Worm (Caenorhabditis elegans) whole organism, young adult: ENCODE measurements around the gene Y110A2AL.2.
"Not testable (repeated sequence)": the region's sequence is repeated elsewhere in the genome, so short reads cannot be mapped to it uniquely, and the experiment has no call there.

Experiments
- B0035.1 ChIP-seq: sonication (generic microtip); optimal IDR thresholded peaks from 2 replicates; lab custom pipeline; 2016; ENCODE audit warnings: missing genetic modification characterization, mild to moderate bottlenecking, missing compliant biosample characterization, missing genotype, missing genetic modification reagents
- B0261.1 ChIP-seq: sonication (generic microtip); optimal IDR thresholded peaks from 2 replicates; lab custom pipeline; 2016; ENCODE audit warnings: mild to moderate bottlenecking, missing genetic modification characterization, moderate library complexity, missing compliant biosample characterization
- F22D6.2 ChIP-seq: sonication (generic microtip); optimal IDR thresholded peaks from 2 replicates; lab custom pipeline; 2016; ENCODE audit warnings: mild to moderate bottlenecking, missing genetic modification characterization, missing compliant biosample characterization
- F23B12.7 ChIP-seq: sonication (generic microtip); optimal IDR thresholded peaks from 2 replicates; lab custom pipeline; 2017; ENCODE audit warnings: missing genetic modification characterization, mild to moderate bottlenecking, missing compliant biosample characterization, antibody characterized with exemption, moderate library complexity; ENCODE audit not compliant: insufficient read depth
- K12H6.12 ChIP-seq: fragments of 200-800 bp; sonication (Bioruptor generic); optimal IDR thresholded peaks from 2 replicates; lab custom pipeline; 2018; ENCODE audit warnings: mild to moderate bottlenecking, missing genetic modification characterization, missing compliant biosample characterization
- Y53F4B.3 ChIP-seq: fragments of 200-800 bp; sonication (Bioruptor generic); IDR thresholded peaks from 2 replicates; pipeline ENCODE4 v1.3.6; 2022; ENCODE audit warnings: missing genetic modification reagents, missing genetic modification characterization, missing compliant biosample characterization
- Y53G8AR.9 ChIP-seq: fragments of 200-800 bp; sonication (Bioruptor generic); conservative IDR thresholded peaks from 2 replicates; pipeline ENCODE4 v1.3.6; 2022; ENCODE audit warnings: missing genetic modification reagents, missing genetic modification characterization, missing compliant biosample characterization
- Y56A3A.18 ChIP-seq: fragments of 200-800 bp; sonication (Bioruptor generic); IDR thresholded peaks from 2 replicates; pipeline ENCODE4 v1.3.6; 2022; ENCODE audit warnings: missing genetic modification reagents, missing genetic modification characterization, missing compliant biosample characterization
- Y67H2A.10 ChIP-seq: fragments of 200-800 bp; sonication (Bioruptor generic); conservative IDR thresholded peaks from 2 replicates; pipeline ENCODE4 v1.3.6; 2022; ENCODE audit warnings: missing genetic modification reagents, missing genetic modification characterization, missing compliant biosample characterization
- aptf-2 ChIP-seq: fragments of 200-800 bp; sonication (Bioruptor generic); conservative IDR thresholded peaks from 2 replicates; pipeline ENCODE4 v1.3.6; 2022; ENCODE audit warnings: missing genetic modification reagents, missing genetic modification characterization, missing compliant biosample characterization
- bed-1 ChIP-seq: fragments of 200-800 bp; sonication (Bioruptor generic); IDR thresholded peaks from 2 replicates; pipeline ENCODE4 v1.3.6; 2022; ENCODE audit warnings: missing genetic modification reagents, missing genetic modification characterization, missing compliant biosample characterization
- cebp-1 ChIP-seq, 2 experiments: fragments of 200-800 bp in 1 of 2; sonication (Bioruptor generic) in 1 of 2; sonication (generic microtip) in 1 of 2; IDR thresholded peaks in 1 of 2; optimal IDR thresholded peaks in 1 of 2; 2 replicates each; pipeline versions ENCODE4 v1.3.6 to Lab custom; 2017 to 2022; ENCODE audit warnings: missing compliant biosample characterization in 2 of 2, missing genetic modification characterization in 2 of 2, mild to moderate bottlenecking in 1 of 2, missing genetic modification reagents in 1 of 2, moderate library complexity in 1 of 2
- ceh-27 ChIP-seq: fragments of 200-800 bp; sonication (Bioruptor generic); optimal IDR thresholded peaks from 2 replicates; lab custom pipeline; 2018; ENCODE audit warnings: mild to moderate bottlenecking, missing genetic modification characterization, moderate library complexity, missing compliant biosample characterization
- dox-1 ChIP-seq: fragments of 200-800 bp; sonication (Bioruptor generic); IDR thresholded peaks from 2 replicates; pipeline ENCODE4 v1.3.6; 2022; ENCODE audit warnings: missing genetic modification reagents, missing genetic modification characterization, missing compliant biosample characterization
- dpff-1 ChIP-seq: sonication (generic microtip); optimal IDR thresholded peaks from 2 replicates; lab custom pipeline; 2017; ENCODE audit warnings: mild to moderate bottlenecking, missing genetic modification characterization, missing compliant biosample characterization
- ekl-4 ChIP-seq: fragments of 200-800 bp; sonication (Bioruptor generic); IDR thresholded peaks from 2 replicates; pipeline ENCODE4 v1.3.6; 2022; ENCODE audit warnings: missing genetic modification reagents, missing genetic modification characterization, missing compliant biosample characterization
- hmg-1.2 ChIP-seq: fragments of 200-800 bp; sonication (Bioruptor generic); IDR thresholded peaks from 2 replicates; pipeline ENCODE4 v1.3.6; 2022; ENCODE audit warnings: missing genetic modification reagents, missing genetic modification characterization, missing compliant biosample characterization
- lsy-27 ChIP-seq: sonication (generic microtip); optimal IDR thresholded peaks from 2 replicates; lab custom pipeline; 2017; ENCODE audit warnings: missing genetic modification characterization, mild to moderate bottlenecking, missing compliant biosample characterization, antibody characterized with exemption, missing genotype, borderline replicate concordance; ENCODE audit not compliant: insufficient read depth
- mxl-1 ChIP-seq: sonication (generic microtip); optimal IDR thresholded peaks from 2 replicates; lab custom pipeline; 2016; ENCODE audit warnings: missing genetic modification characterization, missing compliant biosample characterization
- nfya-1 ChIP-seq: sonication (generic microtip); optimal IDR thresholded peaks from 2 replicates; lab custom pipeline; 2017; ENCODE audit warnings: antibody characterized with exemption, missing compliant biosample characterization, missing genetic modification characterization, borderline replicate concordance; ENCODE audit not compliant: insufficient read depth
- nhr-120 ChIP-seq: fragments of 200-800 bp; sonication (Bioruptor generic); IDR thresholded peaks from 2 replicates; pipeline ENCODE4 v1.3.6; 2022; ENCODE audit warnings: missing genetic modification characterization, missing compliant biosample characterization
- nhr-90 ChIP-seq: sonication (generic microtip); optimal IDR thresholded peaks from 2 replicates; lab custom pipeline; 2016; ENCODE audit warnings: missing genotype, mild to moderate bottlenecking, missing genetic modification characterization, missing compliant biosample characterization
- pbrm-1 ChIP-seq: fragments of 200-800 bp; sonication (Bioruptor generic); IDR thresholded peaks from 2 replicates; pipeline ENCODE4 v1.3.6; 2022; ENCODE audit warnings: missing genetic modification reagents, missing genetic modification characterization, missing compliant biosample characterization
- rpc-1 ChIP-seq, 2 experiments: fragments of 150-350 bp in 1 of 2; sonication (generic microtip) in 1 of 2; optimal IDR thresholded peaks; 2 replicates each; lab custom pipeline; 2014 to 2018; ENCODE audit warnings: missing biosample characterization in 1 of 2, missing genetic modification characterization in 1 of 2, missing genetic modification reagents in 1 of 2, missing genotype in 1 of 2
- somi-1 ChIP-seq: fragments of 200-800 bp; sonication (Bioruptor generic); optimal IDR thresholded peaks from 2 replicates; lab custom pipeline; 2018; ENCODE audit warnings: mild to moderate bottlenecking, missing genetic modification characterization, missing compliant biosample characterization
- sptf-2 ChIP-seq: fragments of 200-800 bp; sonication (Bioruptor generic); optimal IDR thresholded peaks from 2 replicates; lab custom pipeline; 2018; ENCODE audit warnings: mild to moderate bottlenecking, missing genetic modification characterization, missing compliant biosample characterization
- zfh-2 ChIP-seq: fragments of 200-800 bp; sonication (Bioruptor generic); conservative IDR thresholded peaks from 2 replicates; pipeline ENCODE4 v1.3.6; 2022; ENCODE audit warnings: missing genetic modification reagents, missing genetic modification characterization, missing compliant biosample characterization
- zim-3 ChIP-seq: sonication (generic microtip); optimal IDR thresholded peaks from 2 replicates; lab custom pipeline; 2017; ENCODE audit warnings: mild to moderate bottlenecking, missing genetic modification characterization, moderate library complexity, missing compliant biosample characterization
- ztf-26 ChIP-seq: sonication (generic microtip); optimal IDR thresholded peaks from 2 replicates; lab custom pipeline; 2017; ENCODE audit warnings: missing genetic modification characterization, missing compliant biosample characterization
- ztf-28 ChIP-seq: fragments of 200-800 bp; sonication (Bioruptor generic); IDR thresholded peaks from 2 replicates; pipeline ENCODE4 v1.3.6; 2022; ENCODE audit warnings: missing genetic modification reagents, missing genetic modification characterization, missing compliant biosample characterization

Y110A2AL.2 gene

ce11 chrII:2839004-2839403 lies 28.8 kb upstream of the Y110A2AL.2 start, which contains the start of gene Y110A2AL.4:
Gene Y110A2AL.4 (plus strand): TSS chrII:2839304.
- TF ChIP-seq ztf-26; sptf-2 (GFP tag; lab: Kevin White, UChicago); F23B12.7 (tag; lab: Kevin White, UChicago): not testable (repeated sequence)

ce11 chrII:2841529-2841928 lies 26.3 kb upstream of the Y110A2AL.2 start, which contains the start of gene Y110A2AL.6:
Gene Y110A2AL.6 (minus strand): TSS chrII:2841629.
- TF ChIP-seq rpc-1 (optimal IDR thresholded peaks at IDR 0.05; lab: Kevin White, UChicago): no peak
- peak; percentile 33 for TF ChIP-seq rpc-1 (tag; optimal IDR thresholded peaks at IDR 0.05; lab: Kevin White, UChicago)
- no peak for TF ChIP-seq B0261.1 (tag; lab: Kevin White, UChicago)

ce11 chrII:2843088-2843487 lies 24.7 kb upstream of the Y110A2AL.2 start, which contains the start of gene Y110A2AL.7:
Gene Y110A2AL.7 (minus strand): TSS chrII:2843188.
- TF ChIP-seq zim-3 (tag; lab: Kevin White, UChicago) (no peak), ztf-28 (GFP tag; lab: Robert Waterston, UW) (no peak), Y56A3A.18 (GFP tag; lab: Robert Waterston, UW) (no peak), mxl-1 (no peak), nhr-90 (tag; lab: Kevin White, UChicago) (no peak), K12H6.12 (tag; lab: Kevin White, UChicago) (no peak), B0035.1 (tag; lab: Kevin White, UChicago) (no peak), Y67H2A.10 (no peak), lsy-27 (tag; lab: Kevin White, UChicago) (no peak), hmg-1.2 (GFP tag; lab: Robert Waterston, UW) (no peak), nhr-120 (GFP tag; lab: Robert Waterston, UW) (no peak), nfya-1 (tag; lab: Kevin White, UChicago) (no peak), F22D6.2 (tag; lab: Kevin White, UChicago) (no peak), Y53F4B.3 (no peak), dox-1 (GFP tag; lab: Robert Waterston, UW) (no peak), dpff-1 (tag; lab: Kevin White, UChicago) (no peak), ekl-4 (GFP tag; lab: Robert Waterston, UW) (no peak), Y53G8AR.9 (GFP tag; lab: Robert Waterston, UW) (no peak)

- TF ChIP-seq aptf-2 (GFP tag; lab: Robert Waterston, UW) (no peak), zfh-2 (GFP tag; lab: Robert Waterston, UW) (peak; percentile 59), bed-1 (GFP tag; lab: Robert Waterston, UW) (0 out of 2 replicates have a peak, but pooled peaks have one; percentile 34), pbrm-1 (GFP tag; lab: Robert Waterston, UW) (0 out of 2 replicates have a peak, but pooled peaks have one; percentile 18)
These were observed 22.1 kb upstream of the Y110A2AL.2 start for ce11 chrII:2845674-2846073.

- TF ChIP-seq cebp-1 (GFP tag; IDR thresholded peaks at IDR 0.05; lab: Robert Waterston, UW) (no peak), cebp-1 (tag; optimal IDR thresholded peaks at IDR 0.05; lab: Kevin White, UChicago) (no peak), ceh-27 (no peak), mxl-1 (no peak), somi-1 (GFP tag; lab: Kevin White, UChicago) (no peak)
These were observed 21.2 kb upstream of the Y110A2AL.2 start for ce11 chrII:2846552-2846951.
